Worm (Caenorhabditis elegans): ENCODE data around the gene M163.10.

Gene M163.10

DNA sequence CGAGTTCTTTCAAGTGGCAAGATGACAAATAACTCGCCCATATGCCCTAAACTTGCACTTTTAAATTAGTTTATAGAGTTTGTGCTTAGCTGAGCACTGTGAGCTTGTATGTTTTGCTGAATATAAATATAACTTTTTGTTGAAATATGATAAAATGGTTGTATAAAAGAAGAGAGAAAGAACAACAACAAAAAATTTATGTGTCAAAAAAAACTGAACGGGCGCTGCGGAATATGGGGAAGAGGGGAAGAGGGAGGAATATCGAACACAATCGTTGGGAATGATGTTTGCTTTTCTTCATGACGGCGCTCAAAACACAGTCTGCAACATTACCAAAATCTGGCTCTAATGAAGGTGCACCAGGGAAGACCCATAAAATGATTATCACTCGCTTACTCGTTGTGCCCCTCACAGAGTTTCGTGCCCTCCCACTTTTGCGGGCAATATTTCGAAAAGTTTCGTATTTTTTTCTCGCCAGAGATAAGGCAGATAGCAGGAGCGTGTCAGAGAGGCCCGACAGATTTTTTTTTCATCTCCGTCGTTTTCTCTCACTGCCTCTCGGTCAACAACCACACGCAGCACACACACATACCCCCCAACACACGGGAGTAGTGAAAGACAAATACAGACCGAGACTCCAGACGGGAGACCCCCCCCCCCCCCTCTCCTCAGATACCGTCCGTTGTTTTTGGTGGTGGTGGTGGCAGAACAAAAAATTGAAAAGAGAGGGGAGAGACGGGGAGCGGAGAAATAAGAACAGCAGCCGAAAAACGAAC lies 35.0 kb downstream of the M163.10 start (continued):
- TF ChIP-seq syd-9 (tag; optimal IDR thresholded peaks at IDR 0.05) (no peak), pat-9 (tag; optimal IDR thresholded peaks at IDR 0.05) (no peak), ceh-9 (tag; optimal IDR thresholded peaks at IDR 0.05) (no peak), ahr-1 (tag; optimal IDR thresholded peaks at IDR 0.05) (no peak), tbx-2 (tag; optimal IDR thresholded peaks at IDR 0.05) (peak; percentile 14), sdc-2 (tag; optimal IDR thresholded peaks at IDR 0.05) (peak; percentile 52), rnt-1 (tag; optimal IDR thresholded peaks at IDR 0.05) (no peak), ama-1 (optimal IDR thresholded peaks at IDR 0.05) (no peak), sox-4 (tag; optimal IDR thresholded peaks at IDR 0.05) (no peak), hlh-13 (GFP tag; optimal IDR thresholded peaks at IDR 0.05) (no peak), elt-2 (tag; optimal IDR thresholded peaks at IDR 0.05) (peak; percentile 72), ceh-6 (GFP tag; optimal IDR thresholded peaks at IDR 0.05) (no peak), ref-2 (tag; optimal IDR thresholded peaks at IDR 0.05) (peak; percentile 34), tbx-7 (tag; optimal IDR thresholded peaks at IDR 0.05) (no peak), unc-86 (tag; optimal IDR thresholded peaks at IDR 0.05) (no peak), dve-1 (tag; optimal IDR thresholded peaks at IDR 0.05) (peak; percentile 25), ceh-18 (tag; optimal IDR thresholded peaks at IDR 0.05) (peak; percentile 53), hlh-6 (tag; optimal IDR thresholded peaks at IDR 0.05) (no peak), ceh-14 (tag; optimal IDR thresholded peaks at IDR 0.05) (no peak), K02D7.2 (tag; optimal IDR thresholded peaks at IDR 0.05) (no peak), ceh-24 (tag; optimal IDR thresholded peaks at IDR 0.05) (no peak), nhr-11 (tag; optimal IDR thresholded peaks at IDR 0.05) (no peak)

DNA sequence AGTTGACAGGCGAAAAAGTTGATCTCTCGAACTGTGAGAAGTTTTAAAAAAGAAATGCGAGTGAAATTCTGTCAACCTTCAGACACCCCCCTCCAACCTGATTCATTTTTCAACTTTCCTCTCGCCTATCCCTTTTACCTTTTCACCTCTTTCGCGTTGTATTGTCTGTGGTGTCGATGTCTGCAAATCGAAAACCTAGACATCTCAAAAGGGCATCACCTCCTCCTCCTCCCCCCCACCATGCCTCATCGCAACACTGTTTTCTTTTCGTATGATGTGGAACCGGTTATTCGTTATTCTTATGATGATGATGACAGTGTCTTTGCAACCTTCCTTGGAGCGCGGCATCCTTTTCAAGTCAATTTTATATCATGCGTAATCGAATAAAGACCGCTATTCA lies 37.2 kb downstream of the M163.10 start:
- no peak for TF ChIP-seq fkh-10 (GFP tag; optimal IDR thresholded peaks at IDR 0.05)
- no peak for TF ChIP-seq npax-4 (tag; optimal IDR thresholded peaks at IDR 0.05)
- no peak for TF ChIP-seq ztf-16 (tag; optimal IDR thresholded peaks at IDR 0.05)
- TF ChIP-seq madf-2 (tag; optimal IDR thresholded peaks at IDR 0.05): no peak
- TF ChIP-seq elt-2 (tag; optimal IDR thresholded peaks at IDR 0.05): no peak
- TF ChIP-seq pax-1 (tag; optimal IDR thresholded peaks at IDR 0.05): no peak
- no peak for TF ChIP-seq T23F11.4 (GFP tag; optimal IDR thresholded peaks at IDR 0.05)
- no peak for TF ChIP-seq nhr-232 (tag; optimal IDR thresholded peaks at IDR 0.05)
- no peak for TF ChIP-seq unc-55 (GFP tag; optimal IDR thresholded peaks at IDR 0.05)
- no peak for TF ChIP-seq ceh-14 (tag; optimal IDR thresholded peaks at IDR 0.05)
- TF ChIP-seq nfya-1 (tag; optimal IDR thresholded peaks at IDR 0.05): no peak
- no peak for TF ChIP-seq Y22D7AL.16 (tag; optimal IDR thresholded peaks at IDR 0.05)
- no peak for TF ChIP-seq F13H6.1 (tag; optimal IDR thresholded peaks at IDR 0.05)
- TF ChIP-seq pros-1 (tag; optimal IDR thresholded peaks at IDR 0.05): no peak
- TF ChIP-seq ceh-48 (tag; optimal IDR thresholded peaks at IDR 0.05): no peak

DNA sequence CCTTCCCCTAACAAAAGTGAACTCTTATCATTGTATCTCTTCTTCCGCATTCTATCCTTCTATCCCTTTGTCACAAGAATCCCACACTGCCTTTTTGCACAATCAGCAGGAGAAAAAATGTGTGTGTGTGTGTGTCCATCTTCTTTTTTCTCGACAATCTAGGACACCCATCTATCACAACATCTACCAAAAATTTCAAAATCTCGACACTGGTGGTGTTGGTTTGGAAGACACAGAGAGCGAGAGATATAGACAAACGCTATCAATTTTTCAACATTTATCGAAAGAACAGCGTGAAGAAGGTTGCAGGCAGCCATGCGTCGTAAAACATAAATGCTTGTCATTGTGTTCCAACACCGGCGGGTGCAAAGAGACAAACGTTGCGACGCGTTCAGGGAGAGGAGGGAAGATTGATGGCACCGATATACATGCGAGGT lies 38.1 kb downstream of the M163.10 start:
- TF ChIP-seq elt-4 (tag; optimal IDR thresholded peaks at IDR 0.05): no peak
- no peak for TF ChIP-seq lim-6 (tag; optimal IDR thresholded peaks at IDR 0.05)
- peak; percentile 61 for TF ChIP-seq ceh-18 (tag; optimal IDR thresholded peaks at IDR 0.05)
- no peak for TF ChIP-seq ceh-14 (tag; optimal IDR thresholded peaks at IDR 0.05)
- no peak for TF ChIP-seq pqm-1 (tag; optimal IDR thresholded peaks at IDR 0.05)
- TF ChIP-seq pag-3 (tag; optimal IDR thresholded peaks at IDR 0.05; ENCODE audit: borderline replicate concordance): no peak
- TF ChIP-seq ceh-48 (tag; optimal IDR thresholded peaks at IDR 0.05): no peak
- peak; percentile 38 for TF ChIP-seq unc-55 (GFP tag; optimal IDR thresholded peaks at IDR 0.05)
- no peak for TF ChIP-seq sdc-2 (tag; optimal IDR thresholded peaks at IDR 0.05)
- TF ChIP-seq nhr-232 (tag; optimal IDR thresholded peaks at IDR 0.05): no peak
- peak; percentile 36 for TF ChIP-seq rnt-1 (tag; optimal IDR thresholded peaks at IDR 0.05)
- TF ChIP-seq Y22D7AL.16 (tag; optimal IDR thresholded peaks at IDR 0.05): no peak
- no peak for TF ChIP-seq unc-86 (tag; optimal IDR thresholded peaks at IDR 0.05)
- no peak for TF ChIP-seq K09A11.1 (tag; optimal IDR thresholded peaks at IDR 0.05; ENCODE audit: insufficient read depth)
- no peak for TF ChIP-seq C08G9.2 (tag; optimal IDR thresholded peaks at IDR 0.05)
- no peak for TF ChIP-seq T23F11.4 (GFP tag; optimal IDR thresholded peaks at IDR 0.05)
- no peak for TF ChIP-seq ceh-2 (tag; optimal IDR thresholded peaks at IDR 0.05)
- no peak for TF ChIP-seq pros-1 (tag; optimal IDR thresholded peaks at IDR 0.05)
- TF ChIP-seq ztf-16 (tag; optimal IDR thresholded peaks at IDR 0.05): no peak
- no peak for TF ChIP-seq ceh-34 (tag; optimal IDR thresholded peaks at IDR 0.05)
- no peak for TF ChIP-seq pax-1 (tag; optimal IDR thresholded peaks at IDR 0.05)
- TF ChIP-seq ttx-3 (tag; optimal IDR thresholded peaks at IDR 0.05): no peak
- no peak for TF ChIP-seq dve-1 (tag; optimal IDR thresholded peaks at IDR 0.05)
- no peak for TF ChIP-seq fax-1 (tag; optimal IDR thresholded peaks at IDR 0.05)
- no peak for TF ChIP-seq tbx-7 (tag; optimal IDR thresholded peaks at IDR 0.05)
- TF ChIP-seq hlh-8 (tag; optimal IDR thresholded peaks at IDR 0.05): no peak
